Worm (Caenorhabditis elegans) whole organism, young adult: ENCODE results near the gene ncr-1.
A peak's percentile ranks its signal among the peaks of the same experiment; 100 is the strongest.

Experiments used
- B0019.2 ChIP-seq: fragments of 200-800 bp; sonication (Bioruptor generic); conservative IDR thresholded peaks from 2 replicates; pipeline ENCODE4 v1.3.6; 2022; ENCODE audit warnings: missing genetic modification reagents, missing genetic modification characterization, missing compliant biosample characterization
- B0261.1 ChIP-seq: sonication (generic microtip); optimal IDR thresholded peaks from 2 replicates; lab custom pipeline; 2016; ENCODE audit warnings: mild to moderate bottlenecking, missing genetic modification characterization, moderate library complexity, missing compliant biosample characterization
- F10E7.11 ChIP-seq: sonication (generic microtip); optimal IDR thresholded peaks from 2 replicates; lab custom pipeline; 2017; ENCODE audit warnings: mild to moderate bottlenecking, missing genetic modification characterization, moderate library complexity, missing compliant biosample characterization
- K11D2.4 ChIP-seq: fragments of 200-800 bp; sonication (Bioruptor generic); IDR thresholded peaks from 2 replicates; pipeline ENCODE4 v1.3.6; 2022; ENCODE audit warnings: missing genetic modification reagents, missing genetic modification characterization, missing compliant biosample characterization
- T26A5.8 ChIP-seq: sonication (generic microtip); optimal IDR thresholded peaks from 2 replicates; lab custom pipeline; 2016; ENCODE audit warnings: missing genetic modification characterization, missing compliant biosample characterization
- ZK185.1 ChIP-seq: sonication (generic microtip); optimal IDR thresholded peaks from 2 replicates; lab custom pipeline; 2016; ENCODE audit warnings: mild to moderate bottlenecking, missing genetic modification characterization, missing compliant biosample characterization; ENCODE audit not compliant: poor library complexity, severe bottlenecking
- aptf-2 ChIP-seq: fragments of 200-800 bp; sonication (Bioruptor generic); conservative IDR thresholded peaks from 2 replicates; pipeline ENCODE4 v1.3.6; 2022; ENCODE audit warnings: missing genetic modification reagents, missing genetic modification characterization, missing compliant biosample characterization
- aptf-3 ChIP-seq: fragments of 200-800 bp; sonication (Bioruptor generic); IDR thresholded peaks from 2 replicates; pipeline ENCODE4 v1.3.6; 2022; ENCODE audit warnings: missing genetic modification characterization, missing compliant biosample characterization
- atf-7 ChIP-seq: sonication (generic microtip); optimal IDR thresholded peaks from 2 replicates; lab custom pipeline; 2017; ENCODE audit warnings: mild to moderate bottlenecking, missing genetic modification characterization, missing compliant biosample characterization
- attf-3 ChIP-seq: fragments of 200-800 bp; sonication (Bioruptor generic); conservative IDR thresholded peaks from 2 replicates; pipeline ENCODE4 v1.3.6; 2022; ENCODE audit warnings: missing genetic modification reagents, missing genetic modification characterization, missing compliant biosample characterization
- bed-2 ChIP-seq: fragments of 200-800 bp; sonication (Bioruptor generic); IDR thresholded peaks from 2 replicates; pipeline ENCODE4 v1.3.6; 2022; ENCODE audit warnings: missing genetic modification reagents, missing genetic modification characterization, missing compliant biosample characterization
- cebp-1 ChIP-seq, 2 experiments: fragments of 200-800 bp in 1 of 2; sonication (Bioruptor generic) in 1 of 2; sonication (generic microtip) in 1 of 2; IDR thresholded peaks in 1 of 2; optimal IDR thresholded peaks in 1 of 2; 2 replicates each; pipeline versions ENCODE4 v1.3.6 to Lab custom; 2017 to 2022; ENCODE audit warnings: missing compliant biosample characterization in 2 of 2, missing genetic modification characterization in 2 of 2, mild to moderate bottlenecking in 1 of 2, missing genetic modification reagents in 1 of 2, moderate library complexity in 1 of 2
- ceh-79 ChIP-seq: sonication (generic microtip); optimal IDR thresholded peaks from 2 replicates; lab custom pipeline; 2017; ENCODE audit warnings: mild to moderate bottlenecking, missing genetic modification characterization, missing compliant biosample characterization
- chd-7 ChIP-seq: sonication (generic microtip); optimal IDR thresholded peaks from 2 replicates; lab custom pipeline; 2016; ENCODE audit warnings: mild to moderate bottlenecking, missing genetic modification characterization, moderate library complexity, missing compliant biosample characterization
- die-1 ChIP-seq: sonication (generic microtip); optimal IDR thresholded peaks from 2 replicates; lab custom pipeline; 2016; ENCODE audit warnings: missing genotype, mild to moderate bottlenecking, missing genetic modification characterization, missing compliant biosample characterization
- dox-1 ChIP-seq: fragments of 200-800 bp; sonication (Bioruptor generic); IDR thresholded peaks from 2 replicates; pipeline ENCODE4 v1.3.6; 2022; ENCODE audit warnings: missing genetic modification reagents, missing genetic modification characterization, missing compliant biosample characterization
- dpl-1 ChIP-seq: fragments of 150-350 bp; optimal IDR thresholded peaks from 2 replicates; lab custom pipeline; 2014; ENCODE audit warnings: missing biosample characterization, missing genetic modification reagents, missing genetic modification characterization
- efl-1 ChIP-seq: fragments of 150-350 bp; optimal IDR thresholded peaks from 2 replicates; lab custom pipeline; 2014; ENCODE audit warnings: missing biosample characterization, missing genetic modification reagents, missing genetic modification characterization
- ets-4 ChIP-seq: fragments of 200-800 bp; sonication (Bioruptor generic); optimal IDR thresholded peaks from 2 replicates; lab custom pipeline; 2018; ENCODE audit warnings: mild to moderate bottlenecking, missing genetic modification characterization, missing compliant biosample characterization
- gei-17 ChIP-seq: fragments of 200-800 bp; sonication (Bioruptor generic); optimal IDR thresholded peaks from 2 replicates; lab custom pipeline; 2018; ENCODE audit warnings: mild to moderate bottlenecking, missing genetic modification characterization, missing compliant biosample characterization
- hmg-1.2 ChIP-seq: fragments of 200-800 bp; sonication (Bioruptor generic); IDR thresholded peaks from 2 replicates; pipeline ENCODE4 v1.3.6; 2022; ENCODE audit warnings: missing genetic modification reagents, missing genetic modification characterization, missing compliant biosample characterization
- lin-26 ChIP-seq: fragments of 200-800 bp; sonication (Bioruptor generic); IDR thresholded peaks from 2 replicates; pipeline ENCODE4 v1.3.6; 2022; ENCODE audit warnings: missing genetic modification reagents, missing genetic modification characterization, missing compliant biosample characterization
- madf-10 ChIP-seq: sonication (generic microtip); optimal IDR thresholded peaks from 2 replicates; lab custom pipeline; 2016; ENCODE audit warnings: mild to moderate bottlenecking, missing genetic modification characterization, missing compliant biosample characterization
- madf-8 ChIP-seq: fragments of 200-800 bp; sonication (Bioruptor generic); conservative IDR thresholded peaks from 2 replicates; pipeline ENCODE4 v1.3.6; 2022; ENCODE audit warnings: missing genetic modification reagents, missing genetic modification characterization, missing compliant biosample characterization
- mcd-1 ChIP-seq: fragments of 200-800 bp; sonication (Bioruptor generic); IDR thresholded peaks from 2 replicates; pipeline ENCODE4 v1.3.6; 2022; ENCODE audit warnings: missing genetic modification reagents, missing genetic modification characterization, missing compliant biosample characterization
- mxl-1 ChIP-seq: sonication (generic microtip); optimal IDR thresholded peaks from 2 replicates; lab custom pipeline; 2016; ENCODE audit warnings: missing genetic modification characterization, missing compliant biosample characterization
- nhr-80 ChIP-seq: sonication (generic microtip); optimal IDR thresholded peaks from 2 replicates; lab custom pipeline; 2016; ENCODE audit warnings: missing genetic modification characterization, missing compliant biosample characterization
- pha-4 ChIP-seq: fragments of 150-350 bp; sonication (generic microtip); optimal IDR thresholded peaks from 2 replicates; lab custom pipeline; 2014; ENCODE audit warnings: missing biosample characterization, missing genetic modification reagents, missing genetic modification characterization
- sptf-2 ChIP-seq: fragments of 200-800 bp; sonication (Bioruptor generic); optimal IDR thresholded peaks from 2 replicates; lab custom pipeline; 2018; ENCODE audit warnings: mild to moderate bottlenecking, missing genetic modification characterization, missing compliant biosample characterization
- unc-62 ChIP-seq: fragments of 150-350 bp; optimal IDR thresholded peaks from 2 replicates; lab custom pipeline; 2014; ENCODE audit warnings: missing biosample characterization, missing genetic modification reagents, missing genetic modification characterization
- zfh-2 ChIP-seq: fragments of 200-800 bp; sonication (Bioruptor generic); conservative IDR thresholded peaks from 2 replicates; pipeline ENCODE4 v1.3.6; 2022; ENCODE audit warnings: missing genetic modification reagents, missing genetic modification characterization, missing compliant biosample characterization
- zim-3 ChIP-seq: sonication (generic microtip); optimal IDR thresholded peaks from 2 replicates; lab custom pipeline; 2017; ENCODE audit warnings: mild to moderate bottlenecking, missing genetic modification characterization, moderate library complexity, missing compliant biosample characterization
- ztf-25 ChIP-seq: fragments of 200-800 bp; sonication (Bioruptor generic); IDR thresholded peaks from 2 replicates; pipeline ENCODE4 v1.3.6; 2022; ENCODE audit warnings: missing genetic modification reagents, missing genetic modification characterization, missing compliant biosample characterization
- ztf-28 ChIP-seq: fragments of 200-800 bp; sonication (Bioruptor generic); IDR thresholded peaks from 2 replicates; pipeline ENCODE4 v1.3.6; 2022; ENCODE audit warnings: missing genetic modification reagents, missing genetic modification characterization, missing compliant biosample characterization

Gene ncr-1

DNA sequence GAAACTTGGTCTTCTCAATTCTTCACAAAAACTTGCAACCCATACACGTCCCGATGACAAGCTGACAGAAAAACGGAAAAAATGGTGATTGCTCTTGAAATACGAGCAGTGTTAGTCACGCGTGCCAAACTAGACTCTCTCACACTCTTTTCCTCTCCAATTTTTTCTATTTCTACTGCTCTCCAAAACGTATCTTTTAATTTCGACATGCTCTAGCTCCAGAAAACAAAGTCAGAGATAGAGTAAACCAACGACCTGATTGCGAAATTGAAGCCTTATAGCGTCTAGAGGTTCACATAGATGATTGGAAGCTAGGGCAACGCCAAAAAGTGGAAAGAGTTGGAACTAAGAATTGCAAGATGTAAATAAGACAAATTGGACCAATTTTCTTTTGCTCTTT, 1.7 kb upstream of the ncr-1 start:
- no peak for TF ChIP-seq die-1
- no peak for TF ChIP-seq cebp-1 (GFP tag; IDR thresholded peaks at IDR 0.05; lab: Robert Waterston, UW)
- TF ChIP-seq cebp-1 (tag; optimal IDR thresholded peaks at IDR 0.05; lab: Kevin White, UChicago), result peak; percentile 91

- no peak for TF ChIP-seq lin-26
- TF ChIP-seq ceh-79 (tag; lab: Kevin White, UChicago), result no peak
- TF ChIP-seq T26A5.8, result no peak
- no peak for TF ChIP-seq ets-4
- TF ChIP-seq madf-8 (GFP tag; lab: Robert Waterston, UW), result no peak
- TF ChIP-seq gei-17, result no peak
- no peak for TF ChIP-seq chd-7 (tag; lab: Kevin White, UChicago)
- no peak for TF ChIP-seq efl-1 (GFP tag; lab: Kevin White, UChicago)
- TF ChIP-seq zim-3 (tag; lab: Kevin White, UChicago), result no peak
- no peak for TF ChIP-seq sptf-2 (GFP tag; lab: Kevin White, UChicago)
- TF ChIP-seq aptf-2, result no peak
- TF ChIP-seq zfh-2 (GFP tag; lab: Robert Waterston, UW), result no peak
- no peak for TF ChIP-seq aptf-3
- no peak for TF ChIP-seq madf-10 (tag; lab: Kevin White, UChicago)
These were observed 4.6 kb downstream of the ncr-1 start for ce11 chrX:4484072-4484471.

ce11 chrX:4480800-4481199, 7.9 kb downstream of the ncr-1 start:
- no peak for TF ChIP-seq F10E7.11 (tag; lab: Kevin White, UChicago)
- TF ChIP-seq ztf-28 (GFP tag; lab: Robert Waterston, UW), result no peak
- TF ChIP-seq nhr-80 (tag; lab: Kevin White, UChicago), result peak; percentile 70
- no peak for TF ChIP-seq cebp-1 (GFP tag; IDR thresholded peaks at IDR 0.05; lab: Robert Waterston, UW)
- TF ChIP-seq cebp-1 (tag; optimal IDR thresholded peaks at IDR 0.05; lab: Kevin White, UChicago), result peak; percentile 12
- TF ChIP-seq K11D2.4 (GFP tag; lab: Robert Waterston, UW), result no peak
- no peak for TF ChIP-seq B0019.2 (GFP tag; lab: Robert Waterston, UW)

ce11 chrX:4479960-4480359, 8.7 kb downstream of the ncr-1 start:
- TF ChIP-seq dox-1 (GFP tag; lab: Robert Waterston, UW) (0 out of 2 replicates have a peak, but pooled peaks have one; percentile 28), hmg-1.2 (GFP tag; lab: Robert Waterston, UW) (no peak), dpl-1 (GFP tag; lab: Kevin White, UChicago) (no peak), pha-4 (tag; lab: Kevin White, UChicago) (no peak), cebp-1 (GFP tag; IDR thresholded peaks at IDR 0.05; lab: Robert Waterston, UW) (peak; percentile 39; the same call in 1 of the 2 replicates), cebp-1 (tag; optimal IDR thresholded peaks at IDR 0.05; lab: Kevin White, UChicago) (peak; percentile 26), nhr-80 (tag; lab: Kevin White, UChicago) (peak; percentile 31)

DNA sequence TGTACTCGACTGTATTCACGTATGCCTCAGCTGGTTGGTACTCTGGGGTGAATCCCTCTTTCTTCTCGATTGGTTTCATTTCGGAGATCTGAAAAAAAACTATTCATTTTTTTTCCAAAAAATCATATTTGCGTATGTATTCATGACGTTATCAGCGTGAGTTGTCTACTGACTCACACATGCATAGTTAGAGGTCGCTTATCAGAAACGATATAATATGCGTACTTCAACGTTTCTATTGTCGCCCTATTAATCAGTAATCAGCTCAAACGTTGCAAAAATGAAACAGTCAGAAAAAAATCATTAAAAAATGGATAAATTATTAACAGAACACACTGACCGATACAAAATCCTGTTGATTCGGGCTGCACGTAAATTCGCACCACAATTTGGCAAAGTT, 10.2 kb downstream of the ncr-1 start:
- TF ChIP-seq B0261.1 (no peak), bed-2 (GFP tag; lab: Robert Waterston, UW) (no peak), B0019.2 (GFP tag; lab: Robert Waterston, UW) (no peak), ztf-25 (GFP tag; lab: Robert Waterston, UW) (no peak), nhr-80 (tag; lab: Kevin White, UChicago) (peak; percentile 71), unc-62 (GFP tag; lab: Kevin White, UChicago) (no peak), ZK185.1 (no peak), atf-7 (tag; lab: Kevin White, UChicago) (no peak), mcd-1 (GFP tag; lab: Robert Waterston, UW) (no peak), attf-3 (GFP tag; lab: Robert Waterston, UW) (no peak), dox-1 (GFP tag; lab: Robert Waterston, UW) (0 out of 2 replicates have a peak, but pooled peaks have one; percentile 24), mxl-1 (tag; lab: Kevin White, UChicago) (no peak)
